Worm (Caenorhabditis elegans) whole organism, midembryonic: ENCODE results near the gene B0563.10.

Experiments used
- T22C8.4 ChIP-seq: fragments of 200-800 bp; sonication (Bioruptor generic); IDR thresholded peaks from 2 replicates; pipeline ENCODE4 v1.3.6; 2022; ENCODE audit warnings: missing genetic modification characterization, missing compliant biosample characterization
- cog-1 ChIP-seq: sonication (generic microtip); optimal IDR thresholded peaks from 2 replicates; lab custom pipeline; 2016; ENCODE audit warnings: missing genetic modification characterization, missing compliant biosample characterization
- flt-1 ChIP-seq: fragments of 200-800 bp; sonication (Bioruptor generic); IDR thresholded peaks from 2 replicates; pipeline ENCODE4 v1.3.6; 2022; ENCODE audit warnings: missing genetic modification characterization, missing compliant biosample characterization
- klf-2 ChIP-seq: fragments of 200-800 bp; sonication (Bioruptor generic); conservative IDR thresholded peaks from 2 replicates; pipeline ENCODE4 v1.3.6; 2022; ENCODE audit warnings: missing genetic modification reagents, missing genetic modification characterization, missing compliant biosample characterization
- tab-1 ChIP-seq: fragments of 200-800 bp; sonication (Bioruptor generic); IDR thresholded peaks from 2 replicates; pipeline ENCODE4 v1.3.6; 2022; ENCODE audit warnings: missing genetic modification characterization, missing compliant biosample characterization

ce11 chrX:9210086-9210485, 43.0 kb upstream of the B0563.10 start:
- no peak for TF ChIP-seq flt-1 (GFP tag; lab: Robert Waterston, UW)
- TF ChIP-seq tab-1 (GFP tag; lab: Robert Waterston, UW): no peak
- no peak for TF ChIP-seq T22C8.4 (GFP tag; lab: Robert Waterston, UW)
- no peak for TF ChIP-seq cog-1
- no peak for TF ChIP-seq klf-2 (GFP tag; lab: Robert Waterston, UW)
